Worm (Caenorhabditis elegans) whole organism, L1 larva: ENCODE results near the gene B0024.4.

Experiments used
- ceh-82 ChIP-seq, 3 experiments: fragments of 150-350 bp in 1 of 3; sonication (generic microtip) in 2 of 3; optimal IDR thresholded peaks; 2 replicates each; lab custom pipeline; 2014 to 2017; ENCODE audit warnings: missing biosample characterization in 3 of 3, missing genetic modification characterization in 3 of 3
- nhr-11 ChIP-seq: fragments of 150-350 bp; optimal IDR thresholded peaks from 2 replicates; lab custom pipeline; 2014; ENCODE audit warnings: missing biosample characterization, missing genetic modification characterization
- nhr-237 ChIP-seq: fragments of 150-350 bp; optimal IDR thresholded peaks from 2 replicates; lab custom pipeline; 2014; ENCODE audit warnings: missing biosample characterization, missing genetic modification characterization
- nhr-77 ChIP-seq: fragments of 150-350 bp; optimal IDR thresholded peaks from 2 replicates; lab custom pipeline; 2014; ENCODE audit warnings: missing biosample characterization, missing genetic modification characterization
- skn-1 ChIP-seq: fragments of 150-350 bp; optimal IDR thresholded peaks from 2 replicates; lab custom pipeline; 2014; ENCODE audit warnings: missing biosample characterization, missing genetic modification characterization
- snpc-4 ChIP-seq: fragments of 150-350 bp; optimal IDR thresholded peaks from 2 replicates; lab custom pipeline; 2014; ENCODE audit warnings: missing biosample characterization, missing genetic modification characterization
- sptf-1 ChIP-seq: fragments of 150-350 bp; optimal IDR thresholded peaks from 2 replicates; lab custom pipeline; 2014; ENCODE audit warnings: missing biosample characterization, missing genetic modification characterization
- sup-37 ChIP-seq: fragments of 200-800 bp; sonication (Bioruptor generic); optimal IDR thresholded peaks from 2 replicates; lab custom pipeline; 2018; ENCODE audit warnings: mild to moderate bottlenecking, missing genetic modification characterization, missing compliant biosample characterization
- unc-86 ChIP-seq: sonication (generic microtip); optimal IDR thresholded peaks from 2 replicates; lab custom pipeline; 2016; ENCODE audit warnings: missing genetic modification characterization, missing compliant biosample characterization

DNA sequence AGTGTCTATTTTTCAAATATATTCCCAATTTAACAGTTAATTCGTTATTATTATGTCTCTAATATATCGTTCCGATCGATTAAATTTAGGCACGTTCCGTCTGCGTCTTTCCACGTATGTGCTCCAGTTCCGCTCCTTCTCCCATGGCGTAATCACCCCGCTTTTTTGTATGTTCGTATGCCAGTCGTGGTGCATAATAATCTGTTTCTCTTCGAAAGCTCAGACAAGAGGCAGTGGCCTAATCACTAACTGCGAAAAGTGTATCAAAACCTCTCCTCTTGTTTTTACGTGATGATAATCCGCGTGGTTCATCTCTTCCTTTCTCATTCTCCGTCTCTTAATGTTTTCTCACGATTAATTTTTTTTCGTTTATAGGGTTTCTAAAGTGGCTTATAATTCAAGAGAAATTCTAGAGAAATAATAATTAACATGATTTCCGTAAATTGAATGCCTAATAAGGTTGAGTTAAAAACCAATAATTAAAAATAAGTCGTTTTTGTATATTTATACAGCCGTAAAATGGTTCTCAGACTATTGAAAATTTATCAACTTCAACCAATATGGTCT, 49.4 kb upstream of the B0024.4 start:
- TF ChIP-seq sup-37 (GFP tag; lab: Kevin White, UChicago) (no peak), nhr-237 (no peak), sptf-1 (tag; lab: Kevin White, UChicago) (no peak), unc-86 (tag; lab: Kevin White, UChicago) (no peak), skn-1 (tag; lab: Kevin White, UChicago) (no peak), nhr-77 (tag; lab: Kevin White, UChicago) (no peak), snpc-4 (tag; lab: Kevin White, UChicago) (no peak), nhr-11 (tag; lab: Kevin White, UChicago) (no peak), ceh-82 (tag; optimal IDR thresholded peaks at IDR 0.05; lab: Kevin White, UChicago) (no peak)
